Worm (Caenorhabditis elegans): ENCODE data around the gene Y37E11AL.1.

ce11 chrIV:3738655-3739403 is 29.5 kb downstream of the Y37E11AL.1 start, which contains the start of gene nape-2:
- TF ChIP-seq nhr-11 (tag; optimal IDR thresholded peaks at IDR 0.05) (no peak), sdc-2 (tag; optimal IDR thresholded peaks at IDR 0.05) (no peak), pqm-1 (tag; optimal IDR thresholded peaks at IDR 0.05) (no peak), unc-86 (tag; optimal IDR thresholded peaks at IDR 0.05) (no peak), Y22D7AL.16 (tag; optimal IDR thresholded peaks at IDR 0.05) (no peak), sox-4 (tag; optimal IDR thresholded peaks at IDR 0.05) (no peak), nfya-1 (tag; optimal IDR thresholded peaks at IDR 0.05) (no peak), gmeb-2 (tag; optimal IDR thresholded peaks at IDR 0.05) (no peak), ets-4 (tag; optimal IDR thresholded peaks at IDR 0.05) (no peak), syd-9 (tag; optimal IDR thresholded peaks at IDR 0.05) (no peak), ceh-22 (tag; optimal IDR thresholded peaks at IDR 0.05) (no peak), nhr-232 (tag; optimal IDR thresholded peaks at IDR 0.05) (no peak)
